Worm (Caenorhabditis elegans): ENCODE results near the gene Y39G8B.2.

DNA sequence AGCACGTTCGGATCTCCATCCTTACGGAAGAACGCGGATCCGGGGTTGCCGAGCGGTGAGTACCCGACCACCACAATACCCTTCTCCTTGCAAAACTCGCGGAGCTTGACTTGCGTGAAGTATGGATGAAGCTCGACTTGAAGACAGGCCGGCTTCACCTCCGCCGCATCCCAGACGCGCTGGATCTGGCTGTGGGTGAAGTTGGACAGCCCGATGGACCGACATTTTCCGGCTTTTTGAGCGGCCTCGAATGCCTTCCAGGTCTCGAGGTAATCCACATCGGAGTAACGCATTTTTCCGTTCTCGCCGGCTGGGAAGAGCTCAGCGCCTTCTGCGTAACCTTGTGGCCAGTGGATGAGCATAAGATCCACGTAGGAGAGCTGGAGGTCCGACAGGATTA is 3.8 kb downstream of the Y39G8B.2 start:
- TF ChIP-seq hlh-30 (tag; optimal IDR thresholded peaks at IDR 0.05; ENCODE audit: insufficient read depth) (no peak), lin-1 (GFP tag; IDR thresholded peaks at IDR 0.05) (no peak), nhr-77 (tag; optimal IDR thresholded peaks at IDR 0.05) (no peak), snpc-1.2 (GFP tag; IDR thresholded peaks at IDR 0.05) (no peak), gei-8 (GFP tag; optimal IDR thresholded peaks at IDR 0.05) (no peak), ceh-28 (tag; optimal IDR thresholded peaks at IDR 0.05) (no peak), nhr-237 (tag; optimal IDR thresholded peaks at IDR 0.05) (no peak), vab-7 (GFP tag; IDR thresholded peaks at IDR 0.05) (no peak), ZK337.2 (GFP tag; IDR thresholded peaks at IDR 0.05) (no peak)
